Fruit fly (Drosophila melanogaster) whole organism, embryonic: Measurements from ENCODE around the gene Dhod.

Experiments used
- Awh ChIP-seq: fragments of 200-800 bp; sonication (Bioruptor generic); IDR thresholded peaks from 2 replicates; pipeline ENCODE4, ENCODE4 v1.3.6; 2022; ENCODE audit warnings: missing biosample characterization, missing genetic modification characterization
- BEAF-32 ChIP-seq: fragments of 200-800 bp; sonication (Bioruptor generic); optimal IDR thresholded peaks from 3 replicates; lab custom pipeline; 2017; ENCODE audit warnings: missing biosample characterization, missing genetic modification characterization, mild to moderate bottlenecking, moderate library complexity, missing genetic modification reagents
- CG10959 ChIP-seq: fragments of 200-800 bp; sonication (Bioruptor generic); IDR thresholded peaks from 2 replicates; pipeline ENCODE4 v1.3.6; 2022; ENCODE audit warnings: missing biosample characterization, missing genetic modification characterization
- CG11456 ChIP-seq: fragments of 200-800 bp; sonication (Bioruptor generic); IDR thresholded peaks from 3 replicates; pipeline ENCODE4 v1.3.6; 2022; ENCODE audit warnings: missing biosample characterization, missing genetic modification characterization
- CG11695 ChIP-seq: fragments of 200-800 bp; sonication (Bioruptor generic); IDR thresholded peaks from 3 replicates; pipeline ENCODE4 v1.3.6; 2022; ENCODE audit warnings: missing biosample characterization, missing genetic modification characterization
- CG13424 ChIP-seq: fragments of 200-800 bp; sonication (Bioruptor generic); optimal IDR thresholded peaks from 2 replicates; lab custom pipeline; 2019; ENCODE audit warnings: missing biosample characterization, mild to moderate bottlenecking, missing genetic modification characterization, moderate library complexity
- CG15073 ChIP-seq: fragments of 200-800 bp; sonication (Bioruptor generic); optimal IDR thresholded peaks from 2 replicates; lab custom pipeline; 2016; ENCODE audit warnings: missing biosample characterization, missing genetic modification characterization
- CG16813 ChIP-seq: fragments of 200-800 bp; sonication (Bioruptor generic); IDR thresholded peaks from 3 replicates; pipeline ENCODE4 v1.3.6; 2022; ENCODE audit warnings: missing biosample characterization, missing genetic modification characterization; ENCODE audit not compliant: partially characterized antibody
- CG17829 ChIP-seq: fragments of 200-800 bp; optimal IDR thresholded peaks from 2 replicates; lab custom pipeline; 2019; ENCODE audit warnings: missing biosample characterization, mild to moderate bottlenecking, missing genetic modification characterization, moderate library complexity
- CG1792 ChIP-seq: fragments of 200-800 bp; sonication (Bioruptor generic); optimal IDR thresholded peaks from 2 replicates; lab custom pipeline; 2016; ENCODE audit warnings: missing biosample characterization, missing genetic modification characterization
- CG18619 ChIP-seq: fragments of 200-800 bp; sonication (Bioruptor generic); optimal IDR thresholded peaks from 3 replicates; lab custom pipeline; 2017; ENCODE audit warnings: missing biosample characterization, mild to moderate bottlenecking, missing genetic modification characterization
- CG33213 ChIP-seq: fragments of 200-800 bp; sonication (Bioruptor generic); optimal IDR thresholded peaks from 3 replicates; lab custom pipeline; 2016; ENCODE audit warnings: missing biosample characterization, missing genetic modification characterization
- CG42726 ChIP-seq: fragments of 200-800 bp; sonication (Bioruptor generic); IDR thresholded peaks from 2 replicates; pipeline ENCODE4 v1.3.6; 2022; ENCODE audit warnings: missing biosample characterization, missing genetic modification characterization; ENCODE audit not compliant: partially characterized antibody
- CG5180 ChIP-seq: fragments of 200-800 bp; sonication (Bioruptor generic); optimal IDR thresholded peaks from 3 replicates; lab custom pipeline; 2017; ENCODE audit warnings: missing biosample characterization, missing genetic modification characterization, mild to moderate bottlenecking, moderate library complexity, missing genetic modification reagents
- CG7271 ChIP-seq: fragments of 200-800 bp; sonication (Bioruptor generic); optimal IDR thresholded peaks from 2 replicates; lab custom pipeline; 2018; ENCODE audit warnings: missing biosample characterization, mild to moderate bottlenecking, missing genetic modification characterization, moderate library complexity
- CG8290 ChIP-seq, 3 experiments: fragments of 200-800 bp; sonication (Bioruptor generic); optimal IDR thresholded peaks; 2 replicates each; lab custom pipeline; 2016 to 2019; ENCODE audit warnings: missing biosample characterization in 3 of 3, missing genetic modification characterization in 3 of 3, mild to moderate bottlenecking in 2 of 3, moderate library complexity in 1 of 3
- CG8388 ChIP-seq: fragments of 200-800 bp; sonication (Bioruptor generic); optimal IDR thresholded peaks from 2 replicates; lab custom pipeline; 2019; ENCODE audit warnings: missing biosample characterization, mild to moderate bottlenecking, missing genetic modification characterization, moderate library complexity
- CG8924 ChIP-seq: fragments of 200-800 bp; optimal IDR thresholded peaks from 3 replicates; lab custom pipeline; 2019; ENCODE audit warnings: missing biosample characterization, mild to moderate bottlenecking, missing genetic modification characterization, moderate library complexity
- D19A ChIP-seq: fragments of 200-800 bp; optimal IDR thresholded peaks from 3 replicates; lab custom pipeline; 2019; ENCODE audit warnings: missing biosample characterization, mild to moderate bottlenecking, missing genetic modification characterization, moderate library complexity
- Dek ChIP-seq: fragments of 200-800 bp; sonication (Bioruptor generic); optimal IDR thresholded peaks from 3 replicates; lab custom pipeline; 2019; ENCODE audit warnings: missing biosample characterization, mild to moderate bottlenecking, missing genetic modification characterization, moderate library complexity
- Doc2 ChIP-seq: fragments of 200-800 bp; sonication (Bioruptor generic); IDR thresholded peaks from 2 replicates; pipeline ENCODE4 v1.3.6; 2022; ENCODE audit warnings: missing biosample characterization, missing genetic modification characterization
- HmgZ ChIP-seq: fragments of 200-800 bp; sonication (Bioruptor generic); optimal IDR thresholded peaks from 2 replicates; lab custom pipeline; 2018; ENCODE audit warnings: missing biosample characterization, mild to moderate bottlenecking, missing genetic modification characterization
- Hsf ChIP-seq: fragments of 200-800 bp; sonication (Bioruptor generic); optimal IDR thresholded peaks from 3 replicates; lab custom pipeline; 2016; ENCODE audit warnings: missing biosample characterization, missing genetic modification characterization
- MBD-R2 ChIP-seq: fragments of 200-800 bp; sonication (Bioruptor generic); IDR thresholded peaks from 2 replicates; pipeline ENCODE4 v1.3.6; 2022; ENCODE audit warnings: missing biosample characterization, missing genetic modification characterization
- Rfx ChIP-seq: fragments of 200-800 bp; sonication (Bioruptor generic); IDR thresholded peaks from 2 replicates; pipeline ENCODE4 v1.3.6; 2022; ENCODE audit warnings: missing biosample characterization, missing genetic modification characterization
- Six4 ChIP-seq: fragments of 200-800 bp; sonication (Bioruptor generic); optimal IDR thresholded peaks from 2 replicates; lab custom pipeline; 2016; ENCODE audit warnings: missing biosample characterization, missing genetic modification characterization
- Spps ChIP-seq: fragments of 200-800 bp; sonication (Bioruptor generic); optimal IDR thresholded peaks from 2 replicates; lab custom pipeline; 2018; ENCODE audit warnings: missing biosample characterization, mild to moderate bottlenecking, missing genetic modification characterization
- Usf ChIP-seq: fragments of 200-800 bp; sonication (Bioruptor generic); optimal IDR thresholded peaks from 2 replicates; lab custom pipeline; 2017; ENCODE audit warnings: missing genotype, missing biosample characterization, missing genetic modification characterization
- al ChIP-seq: fragments of 200-800 bp; sonication (Bioruptor generic); IDR thresholded peaks from 2 replicates; pipeline ENCODE4 v1.3.6; 2022; ENCODE audit warnings: missing biosample characterization, missing genetic modification characterization
- aop ChIP-seq: fragments of 200-800 bp; sonication (Bioruptor generic); IDR thresholded peaks from 2 replicates; pipeline ENCODE4 v1.3.6; 2022; ENCODE audit warnings: missing biosample characterization, missing genetic modification characterization
- ase ChIP-seq: fragments of 200-800 bp; sonication (Bioruptor generic); IDR thresholded peaks from 3 replicates; pipeline ENCODE4 v1.3.6; 2022; ENCODE audit warnings: missing biosample characterization, missing genetic modification characterization
- ash1 ChIP-seq: fragments of 200-800 bp; sonication (Bioruptor generic); optimal IDR thresholded peaks from 2 replicates; lab custom pipeline; 2018; ENCODE audit warnings: missing biosample characterization, mild to moderate bottlenecking, missing genetic modification characterization
- ato ChIP-seq: fragments of 200-800 bp; sonication (Bioruptor generic); IDR thresholded peaks from 2 replicates; pipeline ENCODE4 v1.3.6; 2022; ENCODE audit warnings: missing biosample characterization, missing genetic modification characterization; ENCODE audit not compliant: partially characterized antibody
- az2 ChIP-seq: fragments of 200-800 bp; sonication (Bioruptor generic); optimal IDR thresholded peaks from 3 replicates; lab custom pipeline; 2016; ENCODE audit warnings: missing biosample characterization, missing genetic modification characterization
- chm ChIP-seq: fragments of 200-800 bp; sonication (Bioruptor generic); IDR thresholded peaks from 2 replicates; pipeline ENCODE4 v1.3.6; 2022; ENCODE audit warnings: missing biosample characterization, missing genetic modification characterization
- dimm ChIP-seq: fragments of 200-800 bp; sonication (Bioruptor generic); IDR thresholded peaks from 2 replicates; pipeline ENCODE4 v1.3.6; 2022; ENCODE audit warnings: missing biosample characterization, missing genetic modification characterization
- dysf ChIP-seq: fragments of 200-800 bp; sonication (Bioruptor generic); IDR thresholded peaks from 3 replicates; pipeline ENCODE4 v1.3.6; 2022; ENCODE audit warnings: missing biosample characterization, missing genetic modification characterization
- fd64A ChIP-seq: fragments of 200-800 bp; sonication (Bioruptor generic); optimal IDR thresholded peaks from 3 replicates; lab custom pipeline; 2018; ENCODE audit warnings: missing biosample characterization, mild to moderate bottlenecking, missing genetic modification characterization
- luna ChIP-seq: fragments of 200-800 bp; sonication (Bioruptor generic); optimal IDR thresholded peaks from 2 replicates; lab custom pipeline; 2016; ENCODE audit warnings: missing biosample characterization, missing genetic modification characterization
- odd ChIP-seq: fragments of 200-800 bp; sonication (Bioruptor generic); optimal IDR thresholded peaks from 2 replicates; lab custom pipeline; 2017; ENCODE audit warnings: missing biosample characterization, mild to moderate bottlenecking, missing genetic modification characterization
- psq ChIP-seq: fragments of 200-800 bp; sonication (Bioruptor generic); optimal IDR thresholded peaks from 2 replicates; lab custom pipeline; 2017; ENCODE audit warnings: missing biosample characterization, missing genetic modification characterization
- ranshi ChIP-seq: fragments of 200-800 bp; sonication (Bioruptor generic); IDR thresholded peaks from 2 replicates; pipeline ENCODE4 v1.3.6; 2022; ENCODE audit warnings: missing biosample characterization, missing genetic modification characterization
- sc ChIP-seq, 3 experiments: fragments of >200 bp in 2 of 3; fragments of 200-800 bp in 1 of 3; sonication (Bioruptor generic) in 1 of 3; optimal IDR thresholded peaks; 2 replicates in 2 of 3; 3 replicates in 1 of 3; lab custom pipeline; 2017; ENCODE audit warnings: mild to moderate bottlenecking in 1 of 3, missing biosample characterization in 1 of 3, missing genetic modification characterization in 1 of 3, missing genetic modification reagents in 1 of 3
- slou ChIP-seq: fragments of 200-800 bp; sonication (Bioruptor generic); optimal IDR thresholded peaks from 3 replicates; lab custom pipeline; 2016; ENCODE audit warnings: missing biosample characterization, missing genetic modification characterization
- sr ChIP-seq: fragments of 200-800 bp; sonication (Bioruptor generic); IDR thresholded peaks from 3 replicates; pipeline ENCODE4 v1.3.6; 2022; ENCODE audit warnings: missing biosample characterization, missing genetic modification characterization
- unpg ChIP-seq: fragments of 200-800 bp; sonication (Bioruptor generic); optimal IDR thresholded peaks from 3 replicates; lab custom pipeline; 2018; ENCODE audit warnings: missing biosample characterization, mild to moderate bottlenecking, missing genetic modification characterization, moderate library complexity
- usp ChIP-seq: fragments of >200 bp; optimal IDR thresholded peaks from 2 replicates; lab custom pipeline; 2017; ENCODE audit warnings: missing biosample characterization, missing genetic modification characterization
- zf30C ChIP-seq: fragments of 200-800 bp; sonication (Bioruptor generic); optimal IDR thresholded peaks from 3 replicates; lab custom pipeline; 2018; ENCODE audit warnings: missing biosample characterization, mild to moderate bottlenecking, missing genetic modification characterization

The Dhod gene

DNA sequence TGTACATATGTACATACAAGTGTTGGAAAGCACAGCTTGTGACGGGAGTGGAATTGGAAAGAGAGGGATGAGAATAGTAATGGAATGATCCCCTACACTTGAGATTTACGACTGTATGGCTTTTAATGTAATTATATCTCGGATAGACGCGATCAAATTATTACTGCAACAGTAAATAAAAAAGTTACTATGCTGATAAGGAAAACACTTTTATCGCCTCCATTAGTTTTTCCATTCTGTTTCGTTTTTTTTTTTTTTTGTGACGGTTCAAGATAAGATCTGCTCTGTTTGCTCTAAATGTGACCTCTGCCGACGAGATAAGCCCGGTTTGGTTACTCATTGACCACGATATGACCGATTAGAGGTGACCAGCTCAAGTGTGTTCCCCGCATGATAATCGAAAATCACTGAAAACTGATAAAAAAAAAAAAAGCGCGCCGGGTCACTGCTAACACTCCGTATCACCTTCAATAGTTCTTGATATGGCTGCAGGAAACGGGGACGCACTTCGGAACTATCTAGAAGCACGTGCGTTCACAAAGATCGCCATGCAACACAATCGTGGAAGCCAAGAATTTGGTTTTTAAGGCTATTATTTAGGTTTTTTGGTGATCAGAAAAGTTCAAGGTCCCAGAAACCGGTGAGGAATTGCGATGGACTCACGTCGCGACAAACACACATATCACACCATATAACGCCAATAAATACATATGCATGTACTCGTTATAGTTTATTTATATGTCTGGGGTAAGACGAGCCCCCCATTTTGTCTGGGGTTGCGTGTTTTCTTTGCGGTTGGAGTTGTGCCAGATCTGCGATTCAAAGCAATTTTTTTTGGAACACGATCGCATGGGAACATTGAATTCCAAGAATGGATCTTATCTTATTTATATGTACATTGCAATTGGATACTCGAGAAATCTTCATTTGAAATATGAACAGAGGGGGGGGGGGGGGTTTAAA lies 18.1 kb upstream of the Dhod start, which contains the start of gene p (continued):
- TF ChIP-seq CG18619 (no peak), az2 (peak; percentile 26), usp (GFP tag; lab: Kevin White, UChicago) (no peak), MBD-R2 (GFP tag; lab: Robert Waterston, UW) (peak; percentile 30; the same call in 1 of the 2 replicates), CG17829 (peak; percentile 26), sr (GFP tag; lab: Robert Waterston, UW) (no peak), Hsf (GFP tag; lab: Kevin White, UChicago) (peak; percentile 50), slou (GFP tag; lab: Kevin White, UChicago) (no peak), ranshi (GFP tag; lab: Robert Waterston, UW) (no peak), BEAF-32 (GFP tag; lab: Kevin White, UChicago) (no peak), dimm (GFP tag; lab: Robert Waterston, UW) (no peak), Spps (tag; lab: Kevin White, UChicago) (no peak), dysf (0 out of 3 replicates have a peak, but pooled peaks have one; percentile 11), ato (GFP tag; lab: Robert Waterston, UW) (no peak), odd (peak; percentile 42), Awh (GFP tag; lab: Robert Waterston, UW) (0 out of 2 replicates have a peak, but pooled peaks have one; percentile 46), CG7271 (peak; percentile 8), sc (optimal IDR thresholded peaks at IDR 0.05; lab: Kevin White, UChicago) (no peak), sc (GFP tag; optimal IDR thresholded peaks at IDR 0.05; lab: Kevin White, UChicago) (no peak), CG10959 (GFP tag; lab: Robert Waterston, UW) (no peak), ase (no peak), fd64A (GFP tag; lab: Kevin White, UChicago) (peak; percentile 38), CG11695 (GFP tag; lab: Robert Waterston, UW) (peak; percentile 26; the same call in 1 of the 3 replicates), aop (GFP tag; lab: Robert Waterston, UW) (no peak), Doc2 (GFP tag; lab: Robert Waterston, UW) (no peak), CG5180 (GFP tag; lab: Kevin White, UChicago) (peak; percentile 56), CG8388 (GFP tag; lab: Kevin White, UChicago) (no peak), al (no peak), HmgZ (peak; percentile 37), CG13424 (tag; lab: Kevin White, UChicago) (peak; percentile 31), Six4 (GFP tag; lab: Kevin White, UChicago) (peak; percentile 24), CG16813 (GFP tag; lab: Robert Waterston, UW) (no peak), CG42726 (GFP tag; lab: Robert Waterston, UW) (no peak), D19A (tag; lab: Kevin White, UChicago) (no peak), chm (GFP tag; lab: Robert Waterston, UW) (0 out of 2 replicates have a peak, but pooled peaks have one; percentile 32), Usf (GFP tag; lab: Kevin White, UChicago) (no peak), Dek (tag; lab: Kevin White, UChicago) (no peak), unpg (GFP tag; lab: Kevin White, UChicago) (peak; percentile 58), zf30C (GFP tag; lab: Kevin White, UChicago) (no peak), CG11456 (GFP tag; lab: Robert Waterston, UW) (0 out of 3 replicates have a peak, but pooled peaks have one; percentile 61), CG8924 (tag; lab: Kevin White, UChicago) (peak; percentile 21), CG8290 (GFP tag; optimal IDR thresholded peaks at IDR 0.05; lab: Kevin White, UChicago) (peak; percentile 57), CG8290 (tag; optimal IDR thresholded peaks at IDR 0.05; lab: Kevin White, UChicago) (peak in 1 of 2 experiments; percentile 71), CG33213 (GFP tag; lab: Kevin White, UChicago) (peak; percentile 6), psq (GFP tag; lab: Kevin White, UChicago) (no peak), luna (GFP tag; lab: Kevin White, UChicago) (no peak), CG15073 (GFP tag; lab: Kevin White, UChicago) (no peak), ash1 (GFP tag; lab: Kevin White, UChicago) (no peak), Rfx (GFP tag; lab: Robert Waterston, UW) (peak; percentile 51), CG1792 (GFP tag; lab: Kevin White, UChicago) (no peak)
